Worm (Caenorhabditis elegans): ENCODE measurements around the gene T10B5.3.

DNA sequence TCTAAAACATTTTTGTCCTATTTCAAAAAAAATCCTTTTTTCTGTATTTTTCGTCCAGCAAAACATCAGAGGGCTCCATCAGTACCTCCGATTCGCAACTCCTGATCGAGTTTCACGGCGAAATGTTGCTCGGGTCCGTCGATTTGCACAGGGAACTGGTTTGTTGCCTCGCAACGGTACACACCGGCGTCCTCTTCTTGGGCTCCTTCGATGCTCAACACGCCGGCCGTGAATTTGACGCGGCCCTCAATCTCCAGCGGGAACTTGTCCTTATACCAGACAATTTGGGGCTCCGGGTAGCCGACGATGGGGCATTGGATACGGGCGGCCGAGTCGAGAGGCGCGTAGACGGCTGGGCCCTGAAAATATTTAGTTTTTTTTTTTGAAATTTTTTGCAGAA, 8.4 kb upstream of the T10B5.3 start:
- TF ChIP-seq set-16 (GFP tag; IDR thresholded peaks at IDR 0.05) (peak; percentile 66), aly-2 (tag; optimal IDR thresholded peaks at IDR 0.05) (no peak), ceh-44 (GFP tag; IDR thresholded peaks at IDR 0.05) (no peak), lsy-2 (tag; optimal IDR thresholded peaks at IDR 0.05) (no peak), pha-4 (GFP tag; IDR thresholded peaks at IDR 0.05) (no peak), pha-4 (tag; optimal IDR thresholded peaks at IDR 0.05) (no peak), ztf-11 (tag; optimal IDR thresholded peaks at IDR 0.05) (no peak), nhr-76 (tag; optimal IDR thresholded peaks at IDR 0.05) (no peak), lin-29 (GFP tag; IDR thresholded peaks at IDR 0.05) (no peak), mep-1 (tag; optimal IDR thresholded peaks at IDR 0.05) (no peak), daf-8 (GFP tag; IDR thresholded peaks at IDR 0.05) (no peak), ceh-82 (tag; optimal IDR thresholded peaks at IDR 0.05) (no peak), ces-1 (GFP tag; optimal IDR thresholded peaks at IDR 0.05) (no peak), F10B5.3 (tag; optimal IDR thresholded peaks at IDR 0.05) (no peak)
